Worm (Caenorhabditis elegans): ENCODE results near the gene zipt-17.

ce11 chrIV:17351586-17351985 is 15.6 kb downstream of the zipt-17 start, which contains the start of gene clec-199:
- TF ChIP-seq nhr-237 (tag; optimal IDR thresholded peaks at IDR 0.05) (no peak), fkh-10 (GFP tag; optimal IDR thresholded peaks at IDR 0.05) (no peak), zag-1 (tag; optimal IDR thresholded peaks at IDR 0.05) (no peak), mep-1 (tag; optimal IDR thresholded peaks at IDR 0.05) (no peak), ceh-62 (tag; optimal IDR thresholded peaks at IDR 0.05) (no peak), egl-27 (tag; optimal IDR thresholded peaks at IDR 0.05) (no peak), dmd-6 (GFP tag; IDR thresholded peaks at IDR 0.05) (no peak), nhr-28 (tag; optimal IDR thresholded peaks at IDR 0.05) (no peak), unc-62 (GFP tag; optimal IDR thresholded peaks at IDR 0.05 in 1 of 2) (no peak), unc-62 (tag; optimal IDR thresholded peaks at IDR 0.05) (no peak), ceh-82 (tag; optimal IDR thresholded peaks at IDR 0.05) (no peak), dmd-8 (GFP tag; IDR thresholded peaks at IDR 0.05) (no peak), mdl-1 (tag; optimal IDR thresholded peaks at IDR 0.05) (no peak), F37D6.2 (tag; optimal IDR thresholded peaks at IDR 0.05) (no peak)

All from whole organism, L4 larva.